Worm (Caenorhabditis elegans) whole organism, L2 larva: ENCODE results near the gene srw-134.

Experiments used
- skn-1 ChIP-seq: sonication (generic microtip); optimal IDR thresholded peaks from 2 replicates; lab custom pipeline; 2017; ENCODE audit warnings: missing biosample characterization, missing genetic modification characterization
- unc-55 ChIP-seq: fragments of 150-350 bp; sonication (generic microtip); optimal IDR thresholded peaks from 3 replicates; lab custom pipeline; 2014; ENCODE audit warnings: missing biosample characterization, missing genetic modification reagents, missing genetic modification characterization
- zag-1 ChIP-seq: fragments of 150-350 bp; optimal IDR thresholded peaks from 2 replicates; lab custom pipeline; 2014; ENCODE audit warnings: missing biosample characterization, missing genetic modification characterization

ce11 chrV:4106688-4107087 lies 5.7 kb downstream of the srw-134 start:
- TF ChIP-seq zag-1 (tag; lab: Kevin White, UChicago) (no peak), unc-55 (GFP tag; lab: Kevin White, UChicago) (no peak), skn-1 (tag; lab: Kevin White, UChicago) (no peak)
